Fruit fly (Drosophila melanogaster): ENCODE measurements around the gene IntS10.

The IntS10 gene

dm6 chr3L:3806330-3806729 is at the start of gene IntS10, which contains the start of the genes CG32264 and ntc:
TSS of gene IntS10 (plus strand) at chr3L:3806710.
TSS of gene CG32264 (minus strand) at chr3L:3806459.
TSS of gene ntc (minus strand) at chr3L:3806459.
- peak; percentile 70 for TF ChIP-seq Hnf4 (GFP tag; optimal IDR thresholded peaks at IDR 0.05)
- TF ChIP-seq N (GFP tag; optimal IDR thresholded peaks at IDR 0.05) = no peak
- TF ChIP-seq Mio (GFP tag; optimal IDR thresholded peaks at IDR 0.05) = no peak
- TF ChIP-seq Abd-B (GFP tag; optimal IDR thresholded peaks at IDR 0.05) = no peak
- TF ChIP-seq sage (GFP tag; optimal IDR thresholded peaks at IDR 0.05) = no peak
- peak; percentile 69 for TF ChIP-seq sv (GFP tag; optimal IDR thresholded peaks at IDR 0.05)
- TF ChIP-seq Jra (GFP tag; optimal IDR thresholded peaks at IDR 0.05) = peak; percentile 66
- peak; percentile 30 for TF ChIP-seq CG9705 (GFP tag; optimal IDR thresholded peaks at IDR 0.05)
- TF ChIP-seq pan (optimal IDR thresholded peaks at IDR 0.05) = no peak
- peak; percentile 3 for TF ChIP-seq Hr83 (GFP tag; optimal IDR thresholded peaks at IDR 0.05; ENCODE audit: poor library complexity, severe bottlenecking)
- peak; percentile 84 for TF ChIP-seq woc (GFP tag; optimal IDR thresholded peaks at IDR 0.05)
- TF ChIP-seq psq (GFP tag; optimal IDR thresholded peaks at IDR 0.05) = peak; percentile 40
- TF ChIP-seq dsf (GFP tag; optimal IDR thresholded peaks at IDR 0.05; ENCODE audit: borderline replicate concordance) = peak; percentile 15
- TF ChIP-seq usp (GFP tag; optimal IDR thresholded peaks at IDR 0.05) = no peak
- TF ChIP-seq lola (GFP tag; optimal IDR thresholded peaks at IDR 0.05) = no peak
- TF ChIP-seq rgr (GFP tag; optimal IDR thresholded peaks at IDR 0.05) = peak; percentile 79
- no peak for TF ChIP-seq GATAd (GFP tag; optimal IDR thresholded peaks at IDR 0.05)
- no peak for TF ChIP-seq Dif (GFP tag; optimal IDR thresholded peaks at IDR 0.05; ENCODE audit: partially characterized antibody)
- no peak for TF ChIP-seq brk (GFP tag; optimal IDR thresholded peaks at IDR 0.05)
- peak; percentile 93 for TF ChIP-seq Myc (optimal IDR thresholded peaks at IDR 0.05)
- TF ChIP-seq dl (GFP tag; optimal IDR thresholded peaks at IDR 0.05; ENCODE audit: insufficient read depth in 1 of 2, partially characterized antibody in 2 of 2) = no peak
- TF ChIP-seq Rel (GFP tag; optimal IDR thresholded peaks at IDR 0.05) = no peak
- peak; percentile 45 for TF ChIP-seq Rel (tag; optimal IDR thresholded peaks at IDR 0.05)
- peak; percentile 76 for TF ChIP-seq ey (GFP tag; optimal IDR thresholded peaks at IDR 0.05)
- no peak for TF ChIP-seq Vsx2 (GFP tag; optimal IDR thresholded peaks at IDR 0.05; ENCODE audit: partially characterized antibody)
- TF ChIP-seq Dfd (GFP tag; optimal IDR thresholded peaks at IDR 0.05) = no peak
- TF ChIP-seq foxo (GFP tag; optimal IDR thresholded peaks at IDR 0.05) = peak in 1 of 2 experiments; percentile 80
- TF ChIP-seq tai (GFP tag; optimal IDR thresholded peaks at IDR 0.05) = no peak
- TF ChIP-seq dmrt93B (GFP tag; optimal IDR thresholded peaks at IDR 0.05) = no peak
- TF ChIP-seq jim (GFP tag; optimal IDR thresholded peaks at IDR 0.05) = no peak
- TF ChIP-seq OdsH (GFP tag; optimal IDR thresholded peaks at IDR 0.05) = peak; percentile 73
- no peak for TF ChIP-seq Hr78 (GFP tag; optimal IDR thresholded peaks at IDR 0.05)
- peak; percentile 55 for TF ChIP-seq HLH106 (tag; optimal IDR thresholded peaks at IDR 0.05)
- TF ChIP-seq br (GFP tag; optimal IDR thresholded peaks at IDR 0.05) = peak; percentile 79
- TF ChIP-seq CrebA (GFP tag; optimal IDR thresholded peaks at IDR 0.05; ENCODE audit: borderline replicate concordance) = no peak
- TF ChIP-seq CG32264 (GFP tag; optimal IDR thresholded peaks at IDR 0.05) = no peak
- peak; percentile 80 for TF ChIP-seq h (GFP tag; optimal IDR thresholded peaks at IDR 0.05)
- peak; percentile 62 for TF ChIP-seq Sp1 (GFP tag; optimal IDR thresholded peaks at IDR 0.05)
- TF ChIP-seq fru (GFP tag; optimal IDR thresholded peaks at IDR 0.05) = peak; percentile 74

- TF ChIP-seq Mio (GFP tag; optimal IDR thresholded peaks at IDR 0.05) = no peak
- no peak for TF ChIP-seq CG32264 (GFP tag; optimal IDR thresholded peaks at IDR 0.05)
- TF ChIP-seq sage (GFP tag; optimal IDR thresholded peaks at IDR 0.05) = no peak
- no peak for TF ChIP-seq Dif (GFP tag; optimal IDR thresholded peaks at IDR 0.05; ENCODE audit: partially characterized antibody)
- TF ChIP-seq CG9705 (GFP tag; optimal IDR thresholded peaks at IDR 0.05) = no peak
These were observed 47.9 kb upstream of the IntS10 start for dm6 chr3L:3758603-3759002.

- TF ChIP-seq brk (GFP tag; optimal IDR thresholded peaks at IDR 0.05) (no peak), ey (GFP tag; optimal IDR thresholded peaks at IDR 0.05) (peak; percentile 28)
These were observed 46.0 kb upstream of the IntS10 start for dm6 chr3L:3760395-3760997.

Data from whole organism, wandering third instar larva.